Worm (Caenorhabditis elegans): ENCODE measurements around the gene mai-2.
A peak's percentile ranks its signal among the peaks of the same experiment; 100 is the strongest.
"Not testable (repeated sequence)": the region's sequence is repeated elsewhere in the genome, so short reads cannot be mapped to it uniquely, and the experiment has no call there.

mai-2 gene

DNA sequence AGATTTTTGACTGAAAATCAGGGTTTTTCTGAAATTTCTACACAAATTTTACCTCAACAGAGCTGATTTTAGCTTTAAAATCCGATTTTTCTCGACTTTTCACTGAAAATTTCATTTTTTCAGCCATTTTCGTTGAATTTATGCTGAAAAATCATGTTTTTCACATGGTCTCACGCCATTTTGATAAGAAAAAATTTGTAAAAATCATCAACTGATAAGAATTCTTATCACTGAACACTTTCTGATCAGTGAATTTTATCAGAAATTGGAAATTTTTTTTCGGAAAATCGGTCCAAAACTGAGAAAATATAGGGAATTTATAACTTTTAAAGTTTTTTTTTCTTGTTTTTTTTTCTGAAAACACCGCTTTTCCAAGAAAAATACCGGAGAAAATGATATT is 15.2 kb downstream of the mai-2 start:
- TF ChIP-seq daf-16 (GFP tag; optimal IDR thresholded peaks at IDR 0.05) = no peak
- TF ChIP-seq daf-16 (tag; optimal IDR thresholded peaks at IDR 0.05) = peak; percentile 2
- TF ChIP-seq ceh-32 (tag; optimal IDR thresholded peaks at IDR 0.05; ENCODE audit: poor library complexity) = no peak
- peak; percentile 20 for TF ChIP-seq nhr-28 (tag; optimal IDR thresholded peaks at IDR 0.05)
- peak; percentile 49 for TF ChIP-seq pqm-1 (tag; optimal IDR thresholded peaks at IDR 0.05)

DNA sequence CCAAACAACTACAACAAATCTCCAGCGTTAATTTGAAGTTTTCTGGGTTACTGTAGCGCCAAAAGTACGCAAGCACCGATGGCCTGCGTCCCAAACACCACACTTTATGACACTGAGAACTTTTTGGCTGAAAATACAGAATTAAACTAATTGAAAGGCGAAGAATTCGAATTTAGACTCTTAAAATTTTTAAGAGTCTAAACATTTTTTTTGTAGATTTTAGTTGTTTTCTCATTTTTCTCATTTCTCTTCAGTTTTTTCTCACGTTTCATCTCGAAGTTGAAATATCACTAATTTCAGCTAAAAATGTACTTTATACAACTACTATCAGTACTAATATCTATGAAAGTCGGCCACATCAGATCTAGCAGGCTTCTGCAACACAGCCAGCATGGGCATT is 29.7 kb downstream of the mai-2 start, which contains the start of gene lgc-9:
lgc-9 (plus strand) TSS at position 301 of the 400 bp plus-strand sequence.
- no peak for TF ChIP-seq lin-38 (GFP tag; IDR thresholded peaks at IDR 0.05)
- no peak for TF ChIP-seq T20F7.1 (GFP tag; optimal IDR thresholded peaks at IDR 0.05)
- TF ChIP-seq dmd-9 (GFP tag; IDR thresholded peaks at IDR 0.05) = no peak
- no peak for TF ChIP-seq zip-2 (tag; optimal IDR thresholded peaks at IDR 0.05)
- no peak for TF ChIP-seq mdt-29 (GFP tag; IDR thresholded peaks at IDR 0.05)
- TF ChIP-seq Y48G9A.11 (GFP tag; IDR thresholded peaks at IDR 0.05) = no peak
- TF ChIP-seq lin-1 (GFP tag; IDR thresholded peaks at IDR 0.05) = no peak
- no peak for TF ChIP-seq mxl-2 (GFP tag; conservative IDR thresholded peaks at IDR 0.05)
- TF ChIP-seq lin-15B (tag; optimal IDR thresholded peaks at IDR 0.05) = no peak
- TF ChIP-seq ctbp-1 (GFP tag; IDR thresholded peaks at IDR 0.05) = no peak
- TF ChIP-seq cey-2 (tag; optimal IDR thresholded peaks at IDR 0.05; ENCODE audit: borderline replicate concordance, insufficient read depth) = no peak

DNA sequence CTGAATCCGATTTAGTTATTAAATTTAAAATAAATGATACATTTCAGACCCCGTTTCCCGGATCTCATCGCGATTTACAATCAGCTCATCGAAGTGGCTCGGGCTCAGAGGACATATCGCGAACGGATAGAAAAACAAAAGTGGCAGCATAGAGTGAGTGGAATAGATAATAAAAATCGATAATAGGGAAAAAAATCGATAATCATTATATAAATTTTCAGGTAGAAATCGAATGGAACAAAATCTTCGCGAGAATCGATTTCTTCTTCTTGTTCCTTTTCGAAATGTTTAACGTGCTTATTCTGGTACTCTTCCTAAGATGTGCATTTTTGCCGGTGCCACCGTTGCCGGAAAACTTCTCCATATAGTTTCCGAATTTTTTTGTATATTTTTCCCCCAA is 33.0 kb downstream of the mai-2 start:
- TF ChIP-seq daf-19 (GFP tag; conservative IDR thresholded peaks at IDR 0.05) (no peak), arid-1 (GFP tag; conservative IDR thresholded peaks at IDR 0.05) (no peak), unc-39 (tag; optimal IDR thresholded peaks at IDR 0.05) (no peak), ceh-28 (tag; optimal IDR thresholded peaks at IDR 0.05) (peak; percentile 61), Y48G9A.11 (GFP tag; IDR thresholded peaks at IDR 0.05) (no peak), zfp-2 (tag; optimal IDR thresholded peaks at IDR 0.05) (no peak)

- TF ChIP-seq madf-9 (GFP tag; conservative IDR thresholded peaks at IDR 0.05) (no peak), Y5F2A.4 (GFP tag; optimal IDR thresholded peaks at IDR 0.05) (no peak), nhr-76 (tag; optimal IDR thresholded peaks at IDR 0.05) (no peak), mxl-3 (GFP tag; optimal IDR thresholded peaks at IDR 0.05) (no peak)
Observed at ce11 chrIV:3422516-3422915, 36.8 kb downstream of the mai-2 start, which contains the start of gene C04C3.6. Gene C04C3.6 (minus strand): TSS chrIV:3422616.

DNA sequence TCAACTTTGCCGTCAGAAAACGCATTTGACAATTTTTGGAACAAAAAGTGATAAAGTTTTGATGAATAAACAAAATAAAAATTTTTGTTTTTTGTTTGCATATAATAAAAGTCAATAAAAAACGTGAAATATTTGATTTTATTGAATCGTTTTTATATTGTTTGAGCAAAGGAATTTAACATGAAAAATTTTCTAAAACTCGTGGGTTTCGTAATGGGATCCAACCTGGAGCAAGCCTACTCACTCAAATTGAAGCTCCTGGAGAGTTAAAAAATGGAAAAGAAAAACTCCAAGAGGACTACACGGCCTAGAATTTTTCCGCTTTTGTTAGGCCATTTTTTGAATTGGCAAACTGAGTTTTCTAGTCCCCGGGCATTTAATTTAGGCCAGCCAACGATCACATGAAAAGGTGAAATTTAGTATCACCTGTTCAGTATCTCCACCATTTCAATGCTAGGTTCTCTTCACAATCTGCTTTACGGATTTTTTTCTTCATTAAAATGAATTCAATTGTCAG is 42.8 kb downstream of the mai-2 start, which contains the start of the genes C04C3.9 and srz-60:
C04C3.9 (minus strand) TSS at position 101 of the 517 bp plus-strand sequence.
srz-60 (plus strand) TSS at position 467 of the 517 bp plus-strand sequence.
- TF ChIP-seq unc-62 (GFP tag; optimal IDR thresholded peaks at IDR 0.05 in 1 of 2) (peak in 1 of 2 experiments; percentile 30), unc-62 (tag; optimal IDR thresholded peaks at IDR 0.05) (no peak), mdl-1 (tag; optimal IDR thresholded peaks at IDR 0.05) (no peak), dmd-8 (GFP tag; IDR thresholded peaks at IDR 0.05) (no peak), saeg-2 (GFP tag; IDR thresholded peaks at IDR 0.05) (no peak)

ce11 chrIV:3433387-3433786 is 47.7 kb downstream of the mai-2 start, which contains the start of gene C04C3.7:
Gene C04C3.7 (minus strand): TSS chrIV:3433487.
- not testable (repeated sequence) for TF ChIP-seq zfp-3 (GFP tag; conservative IDR thresholded peaks at IDR 0.05); daf-16 (GFP tag; optimal IDR thresholded peaks at IDR 0.05); daf-16 (tag; optimal IDR thresholded peaks at IDR 0.05); zfp-2 (tag; optimal IDR thresholded peaks at IDR 0.05)
